Worm (Caenorhabditis elegans) whole organism, young adult: ENCODE measurements around the gene T08A11.1.

ENCODE experiments used
- F10E7.11 ChIP-seq: sonication (generic microtip); optimal IDR thresholded peaks from 2 replicates; lab custom pipeline; 2017; ENCODE audit warnings: mild to moderate bottlenecking, missing genetic modification characterization, moderate library complexity, missing compliant biosample characterization
- F37B4.10 ChIP-seq: fragments of 200-800 bp; sonication (Bioruptor generic); IDR thresholded peaks from 2 replicates; pipeline ENCODE4 v1.3.6; 2022; ENCODE audit warnings: missing genetic modification characterization, missing compliant biosample characterization
- lin-54 ChIP-seq: fragments of 200-800 bp; sonication (Bioruptor generic); optimal IDR thresholded peaks from 2 replicates; lab custom pipeline; 2018; ENCODE audit warnings: mild to moderate bottlenecking, missing genetic modification characterization, missing compliant biosample characterization

- TF ChIP-seq lin-54 (no peak), F37B4.10 (GFP tag; lab: Robert Waterston, UW) (no peak), F10E7.11 (tag; lab: Kevin White, UChicago) (no peak)
Measured at ce11 chrIII:4209188-4209587, 53.8 kb downstream of the T08A11.1 start, which contains the start of gene phlp-2.
